Fruit fly (Drosophila melanogaster): ENCODE results near the gene CG7017.

CG7017 gene

dm6 chr3L:20193748-20194058, 18.2 kb downstream of the CG7017 start (continued):
- TF ChIP-seq Hr78 (GFP tag; optimal IDR thresholded peaks at IDR 0.05) (no peak), lilli (GFP tag; optimal IDR thresholded peaks at IDR 0.05) (no peak), CG7556 (GFP tag; optimal IDR thresholded peaks at IDR 0.05) (no peak), pnt (GFP tag; optimal IDR thresholded peaks at IDR 0.05) (no peak), ara (GFP tag; IDR thresholded peaks at IDR 0.05) (no peak), Max (GFP tag; optimal IDR thresholded peaks at IDR 0.05) (no peak), CG15696 (tag; optimal IDR thresholded peaks at IDR 0.05) (no peak), CG14441 (GFP tag; IDR thresholded peaks at IDR 0.05) (no peak), CG4820 (GFP tag; optimal IDR thresholded peaks at IDR 0.05) (no peak), CG12659 (GFP tag; optimal IDR thresholded peaks at IDR 0.05) (no peak), Med (GFP tag) (peak; percentile 0), CG6689 (GFP tag; IDR thresholded peaks at IDR 0.05) (no peak), run (tag; optimal IDR thresholded peaks at IDR 0.05) (no peak), sd (tag; optimal IDR thresholded peaks at IDR 0.05) (peak; percentile 42), Deaf1 (tag; optimal IDR thresholded peaks at IDR 0.05) (peak; percentile 22), seq (GFP tag; IDR thresholded peaks at IDR 0.05) (no peak), CG14965 (GFP tag; optimal IDR thresholded peaks at IDR 0.05; ENCODE audit: borderline replicate concordance) (no peak), sug (tag; optimal IDR thresholded peaks at IDR 0.05) (peak; percentile 73), trem (tag; optimal IDR thresholded peaks at IDR 0.05) (no peak), bcd (GFP tag; optimal IDR thresholded peaks at IDR 0.05) (no peak), pros (GFP tag; optimal IDR thresholded peaks at IDR 0.05) (no peak), mam (GFP tag; optimal IDR thresholded peaks at IDR 0.05) (no peak), exex (tag; optimal IDR thresholded peaks at IDR 0.05) (peak; percentile 97), gsb (GFP tag; IDR thresholded peaks at IDR 0.05) (no peak), ap (GFP tag; IDR thresholded peaks at IDR 0.05) (no peak), cg (GFP tag; optimal IDR thresholded peaks at IDR 0.05) (no peak), z (GFP tag; IDR thresholded peaks at IDR 0.05) (no peak), cwo (GFP tag; optimal IDR thresholded peaks at IDR 0.05) (peak; percentile 35), Dfd (GFP tag; optimal IDR thresholded peaks at IDR 0.05) (no peak), CG13775 (GFP tag; optimal IDR thresholded peaks at IDR 0.05) (no peak), sens-2 (GFP tag; IDR thresholded peaks at IDR 0.05) (no peak), CG11247 (GFP tag; IDR thresholded peaks at IDR 0.05) (no peak), emc (GFP tag; optimal IDR thresholded peaks at IDR 0.05) (no peak), CG18599 (GFP tag; optimal IDR thresholded peaks at IDR 0.05) (peak; percentile 8), fru (optimal IDR thresholded peaks at IDR 0.05) (no peak), CG14710 (tag; optimal IDR thresholded peaks at IDR 0.05) (no peak), Hand (GFP tag; optimal IDR thresholded peaks at IDR 0.05) (no peak), CG7839 (tag; optimal IDR thresholded peaks at IDR 0.05) (no peak), Pdp1 (GFP tag; optimal IDR thresholded peaks at IDR 0.05) (no peak), CG3838 (GFP tag; optimal IDR thresholded peaks at IDR 0.05) (no peak), CG18011 (GFP tag; optimal IDR thresholded peaks at IDR 0.05) (no peak), CG32532 (GFP tag; IDR thresholded peaks at IDR 0.05) (no peak), Fer2 (tag; optimal IDR thresholded peaks at IDR 0.05) (no peak), CG10959 (GFP tag; IDR thresholded peaks at IDR 0.05) (no peak), chif (GFP tag; optimal IDR thresholded peaks at IDR 0.05) (no peak), CG6683 (GFP tag; optimal IDR thresholded peaks at IDR 0.05) (no peak), BEAF-32 (GFP tag; optimal IDR thresholded peaks at IDR 0.05) (no peak), CG1792 (GFP tag; optimal IDR thresholded peaks at IDR 0.05) (no peak), CG8944 (GFP tag; optimal IDR thresholded peaks at IDR 0.05) (no peak), HLHmδ (GFP tag; optimal IDR thresholded peaks at IDR 0.05) (no peak), Kr (GFP tag; optimal IDR thresholded peaks at IDR 0.05) (no peak), tin (GFP tag; optimal IDR thresholded peaks at IDR 0.05) (no peak)

All from whole organism, embryonic.